Worm (Caenorhabditis elegans): ENCODE data around the gene F57G12.1.

ce11 chrX:12197367-12197766 is 25.9 kb upstream of the F57G12.1 start:
- no peak for TF ChIP-seq dmd-4 (tag; optimal IDR thresholded peaks at IDR 0.05)
- TF ChIP-seq R02D3.7 (tag; optimal IDR thresholded peaks at IDR 0.05) = no peak
- TF ChIP-seq ztf-4 (tag; optimal IDR thresholded peaks at IDR 0.05) = no peak
- TF ChIP-seq nhr-237 (tag; optimal IDR thresholded peaks at IDR 0.05) = no peak
- no peak for TF ChIP-seq sem-4 (tag; optimal IDR thresholded peaks at IDR 0.05)
